Fruit fly (Drosophila melanogaster) whole organism, embryonic: ENCODE data around the gene CG31294.

Source experiments
- Abd-B ChIP-seq: fragments of 200-800 bp; sonication (Bioruptor generic); optimal IDR thresholded peaks from 2 replicates; lab custom pipeline; 2018; ENCODE audit warnings: missing biosample characterization, mild to moderate bottlenecking, missing genetic modification characterization, moderate library complexity
- Asciz ChIP-seq: fragments of 200-800 bp; sonication (Bioruptor generic); optimal IDR thresholded peaks from 2 replicates; lab custom pipeline; 2017; ENCODE audit warnings: missing biosample characterization, mild to moderate bottlenecking, missing genetic modification characterization, missing genetic modification reagents
- Atf3 ChIP-seq: fragments of 200-800 bp; sonication (Bioruptor generic); optimal IDR thresholded peaks from 3 replicates; lab custom pipeline; 2016; ENCODE audit warnings: missing biosample characterization, missing genetic modification characterization
- Blimp-1 ChIP-seq: fragments of 200-800 bp; sonication (Bioruptor generic); optimal IDR thresholded peaks from 3 replicates; lab custom pipeline; 2018; ENCODE audit warnings: missing biosample characterization, missing genetic modification characterization, mild to moderate bottlenecking, moderate library complexity, missing genetic modification reagents
- CG12299 ChIP-seq: fragments of 200-800 bp; sonication (Bioruptor generic); optimal IDR thresholded peaks from 2 replicates; lab custom pipeline; 2018; ENCODE audit warnings: missing biosample characterization, mild to moderate bottlenecking, missing genetic modification characterization
- CG12769 ChIP-seq: fragments of 200-800 bp; sonication (Bioruptor generic); optimal IDR thresholded peaks from 2 replicates; lab custom pipeline; 2019; ENCODE audit warnings: missing biosample characterization, mild to moderate bottlenecking, missing genetic modification characterization, moderate library complexity
- CG14710 ChIP-seq: fragments of 200-800 bp; sonication (Bioruptor generic); optimal IDR thresholded peaks from 3 replicates; lab custom pipeline; 2019; ENCODE audit warnings: missing biosample characterization, mild to moderate bottlenecking, missing genetic modification characterization, moderate library complexity
- CG15073 ChIP-seq: fragments of 200-800 bp; sonication (Bioruptor generic); optimal IDR thresholded peaks from 2 replicates; lab custom pipeline; 2016; ENCODE audit warnings: missing biosample characterization, missing genetic modification characterization
- CG15479 ChIP-seq: fragments of 200-800 bp; sonication (Bioruptor generic); optimal IDR thresholded peaks from 3 replicates; lab custom pipeline; 2019; ENCODE audit warnings: missing biosample characterization, mild to moderate bottlenecking, missing genetic modification characterization, moderate library complexity
- CG15601 ChIP-seq: fragments of 200-800 bp; sonication (Bioruptor generic); optimal IDR thresholded peaks from 3 replicates; lab custom pipeline; 2019; ENCODE audit warnings: missing biosample characterization, mild to moderate bottlenecking, missing genetic modification characterization, moderate library complexity
- CG15696 ChIP-seq: fragments of 200-800 bp; sonication (Bioruptor generic); optimal IDR thresholded peaks from 2 replicates; lab custom pipeline; 2019; ENCODE audit warnings: missing biosample characterization, mild to moderate bottlenecking, missing genetic modification characterization, moderate library complexity
- CG2202 ChIP-seq: fragments of 200-800 bp; sonication (Bioruptor generic); optimal IDR thresholded peaks from 2 replicates; lab custom pipeline; 2018; ENCODE audit warnings: missing biosample characterization, mild to moderate bottlenecking, missing genetic modification characterization
- CG2678 ChIP-seq: fragments of 200-800 bp; sonication (Bioruptor generic); optimal IDR thresholded peaks from 3 replicates; lab custom pipeline; 2019; ENCODE audit warnings: missing biosample characterization, mild to moderate bottlenecking, missing genetic modification characterization, moderate library complexity
- CG30431 ChIP-seq: fragments of 200-800 bp; sonication (Bioruptor generic); optimal IDR thresholded peaks from 2 replicates; lab custom pipeline; 2017; ENCODE audit warnings: missing biosample characterization, missing genetic modification characterization
- CG32772 ChIP-seq: fragments of 200-800 bp; sonication (Bioruptor generic); IDR thresholded peaks from 2 replicates; pipeline ENCODE4 v1.3.6; 2022; ENCODE audit warnings: missing biosample characterization, missing genetic modification characterization
- CG4404 ChIP-seq: fragments of 200-800 bp; sonication (Bioruptor generic); IDR thresholded peaks from 2 replicates; pipeline ENCODE4 v1.3.6; 2022; ENCODE audit warnings: missing biosample characterization, missing genetic modification characterization
- CG8290 ChIP-seq, 3 experiments: fragments of 200-800 bp; sonication (Bioruptor generic); optimal IDR thresholded peaks; 2 replicates each; lab custom pipeline; 2016 to 2019; ENCODE audit warnings: missing biosample characterization in 3 of 3, missing genetic modification characterization in 3 of 3, mild to moderate bottlenecking in 2 of 3, moderate library complexity in 1 of 3
- CrebB ChIP-seq: fragments of 200-800 bp; sonication (Bioruptor generic); optimal IDR thresholded peaks from 3 replicates; lab custom pipeline; 2018; ENCODE audit warnings: missing biosample characterization, mild to moderate bottlenecking, missing genetic modification characterization
- D19B ChIP-seq: fragments of 200-800 bp; sonication (Bioruptor generic); optimal IDR thresholded peaks from 2 replicates; lab custom pipeline; 2017; ENCODE audit warnings: missing biosample characterization, mild to moderate bottlenecking, missing genetic modification characterization
- Dad ChIP-seq: fragments of 200-800 bp; sonication (Bioruptor generic); optimal IDR thresholded peaks from 3 replicates; lab custom pipeline; 2016; ENCODE audit warnings: missing biosample characterization, missing genetic modification characterization
- Dbx ChIP-seq: fragments of 200-800 bp; sonication (Bioruptor generic); IDR thresholded peaks from 3 replicates; pipeline ENCODE4 v1.3.6; 2022; ENCODE audit warnings: missing biosample characterization, missing genetic modification characterization
- Dek ChIP-seq: fragments of 200-800 bp; sonication (Bioruptor generic); optimal IDR thresholded peaks from 3 replicates; lab custom pipeline; 2019; ENCODE audit warnings: missing biosample characterization, mild to moderate bottlenecking, missing genetic modification characterization, moderate library complexity
- Ets97D ChIP-seq: fragments of 200-800 bp; sonication (Bioruptor generic); optimal IDR thresholded peaks from 3 replicates; lab custom pipeline; 2016; ENCODE audit warnings: missing biosample characterization, missing genetic modification characterization
- HHEX ChIP-seq: fragments of 200-800 bp; sonication (Bioruptor generic); optimal IDR thresholded peaks from 3 replicates; lab custom pipeline; 2017; ENCODE audit warnings: missing biosample characterization, mild to moderate bottlenecking, missing genetic modification characterization, missing genetic modification reagents
- Med ChIP-seq: fragments of 200-800 bp; sonication (Bioruptor generic); peaks from one replicate; lab custom pipeline; 2016; ENCODE audit warnings: missing biosample characterization, missing genetic modification characterization, mild to moderate bottlenecking, inconsistent platforms, moderate library complexity
- Meics ChIP-seq: fragments of 200-800 bp; sonication (Bioruptor generic); optimal IDR thresholded peaks from 2 replicates; lab custom pipeline; 2017; ENCODE audit warnings: missing biosample characterization, mild to moderate bottlenecking, missing genetic modification characterization
- Scr ChIP-seq: fragments of 200-800 bp; sonication (Bioruptor generic); IDR thresholded peaks from 2 replicates; pipeline ENCODE4 v1.3.6; 2022; ENCODE audit warnings: missing biosample characterization, missing genetic modification characterization; ENCODE audit not compliant: partially characterized antibody
- Sry-δ ChIP-seq: fragments of 200-800 bp; sonication (Bioruptor generic); optimal IDR thresholded peaks from 2 replicates; lab custom pipeline; 2016; ENCODE audit warnings: missing biosample characterization, missing genetic modification characterization
- Taf1 ChIP-seq: fragments of 200-800 bp; sonication (Bioruptor generic); IDR thresholded peaks from 2 replicates; pipeline ENCODE4 v1.3.6; 2022; ENCODE audit warnings: missing biosample characterization, missing genetic modification characterization
- al ChIP-seq: fragments of 200-800 bp; sonication (Bioruptor generic); IDR thresholded peaks from 2 replicates; pipeline ENCODE4 v1.3.6; 2022; ENCODE audit warnings: missing biosample characterization, missing genetic modification characterization
- amos ChIP-seq: fragments of 200-800 bp; sonication (Bioruptor generic); IDR thresholded peaks from 2 replicates; pipeline ENCODE4 v1.3.6; 2022; ENCODE audit warnings: missing biosample characterization, missing genetic modification characterization; ENCODE audit not compliant: partially characterized antibody
- bsh ChIP-seq, 2 experiments: fragments of 200-800 bp; sonication (Bioruptor generic); optimal IDR thresholded peaks; 2 replicates each; lab custom pipeline; 2017 to 2018; ENCODE audit warnings: mild to moderate bottlenecking in 2 of 2, missing biosample characterization in 2 of 2, missing genetic modification characterization in 2 of 2, moderate library complexity in 1 of 2
- chm ChIP-seq: fragments of 200-800 bp; sonication (Bioruptor generic); IDR thresholded peaks from 2 replicates; pipeline ENCODE4 v1.3.6; 2022; ENCODE audit warnings: missing biosample characterization, missing genetic modification characterization
- chn ChIP-seq: fragments of 200-800 bp; sonication (Bioruptor generic); optimal IDR thresholded peaks from 2 replicates; lab custom pipeline; 2016; ENCODE audit warnings: missing biosample characterization, missing genetic modification characterization
- ci ChIP-seq: fragments of 200-800 bp; sonication (Bioruptor generic); IDR thresholded peaks from 3 replicates; pipeline ENCODE4 v1.3.6; 2022; ENCODE audit warnings: missing biosample characterization, missing genetic modification characterization
- dysf ChIP-seq: fragments of 200-800 bp; sonication (Bioruptor generic); IDR thresholded peaks from 3 replicates; pipeline ENCODE4 v1.3.6; 2022; ENCODE audit warnings: missing biosample characterization, missing genetic modification characterization
- eve ChIP-seq, 2 experiments: fragments of >200 bp; optimal IDR thresholded peaks; 2 replicates each; lab custom pipeline; 2017; ENCODE audit warnings: missing biosample characterization in 2 of 2, missing genetic modification characterization in 2 of 2
- exex ChIP-seq: fragments of 200-800 bp; sonication (Bioruptor generic); optimal IDR thresholded peaks from 4 replicates; lab custom pipeline; 2018; ENCODE audit warnings: missing biosample characterization, mild to moderate bottlenecking, missing genetic modification characterization, moderate library complexity
- grn ChIP-seq: fragments of 200-800 bp; sonication (Bioruptor generic); optimal IDR thresholded peaks from 3 replicates; lab custom pipeline; 2017; ENCODE audit warnings: missing biosample characterization, missing genetic modification characterization
- jigr1 ChIP-seq: fragments of 200-800 bp; sonication (Bioruptor generic); IDR thresholded peaks from 3 replicates; pipeline ENCODE4 v1.3.6; 2022; ENCODE audit warnings: missing biosample characterization, missing genetic modification characterization
- lola ChIP-seq, 3 experiments: fragments of >200 bp in 2 of 3; fragments of 200-800 bp in 1 of 3; sonication (Bioruptor generic) in 1 of 3; optimal IDR thresholded peaks; 2 replicates each; lab custom pipeline; 2017 to 2019; ENCODE audit warnings: missing biosample characterization in 3 of 3, missing genetic modification characterization in 3 of 3, mild to moderate bottlenecking in 1 of 3, moderate library complexity in 1 of 3
- luna ChIP-seq: fragments of 200-800 bp; sonication (Bioruptor generic); optimal IDR thresholded peaks from 2 replicates; lab custom pipeline; 2016; ENCODE audit warnings: missing biosample characterization, missing genetic modification characterization
- mld ChIP-seq: fragments of 200-800 bp; sonication (Bioruptor generic); IDR thresholded peaks from 3 replicates; pipeline ENCODE4 v1.3.6; 2022; ENCODE audit warnings: missing biosample characterization, missing genetic modification characterization; ENCODE audit not compliant: partially characterized antibody
- oc ChIP-seq: fragments of 200-800 bp; sonication (Bioruptor generic); optimal IDR thresholded peaks from 2 replicates; lab custom pipeline; 2018; ENCODE audit warnings: missing biosample characterization, mild to moderate bottlenecking, missing genetic modification characterization, moderate library complexity
- odd ChIP-seq: fragments of 200-800 bp; sonication (Bioruptor generic); optimal IDR thresholded peaks from 2 replicates; lab custom pipeline; 2017; ENCODE audit warnings: missing biosample characterization, mild to moderate bottlenecking, missing genetic modification characterization
- onecut ChIP-seq: fragments of 200-800 bp; sonication (Bioruptor generic); IDR thresholded peaks from 2 replicates; pipeline ENCODE4 v1.3.6; 2022; ENCODE audit warnings: missing biosample characterization, missing genetic modification characterization
- slp2 ChIP-seq: fragments of 200-800 bp; sonication (Bioruptor generic); optimal IDR thresholded peaks from 2 replicates; lab custom pipeline; 2016; ENCODE audit warnings: missing biosample characterization, missing genetic modification characterization
- tll ChIP-seq, 2 experiments: fragments of 200-800 bp in 1 of 2; fragments of >200 bp in 1 of 2; sonication (Bioruptor generic) in 1 of 2; optimal IDR thresholded peaks; 2 replicates each; lab custom pipeline; 2017 to 2019; ENCODE audit warnings: missing biosample characterization in 2 of 2, missing genetic modification characterization in 2 of 2, mild to moderate bottlenecking in 1 of 2, moderate library complexity in 1 of 2
- unpg ChIP-seq: fragments of 200-800 bp; sonication (Bioruptor generic); optimal IDR thresholded peaks from 3 replicates; lab custom pipeline; 2018; ENCODE audit warnings: missing biosample characterization, mild to moderate bottlenecking, missing genetic modification characterization, moderate library complexity
- zfh1 ChIP-seq: fragments of 200-800 bp; sonication (Bioruptor generic); IDR thresholded peaks from 3 replicates; pipeline ENCODE4 v1.3.6; 2022; ENCODE audit warnings: missing biosample characterization, missing genetic modification characterization

Gene CG31294

dm6 chr3R:15670559-15670958, 45.8 kb downstream of the CG31294 start (continued):
- TF ChIP-seq Meics (GFP tag; lab: Kevin White, UChicago) = no peak
- TF ChIP-seq dysf (GFP tag; lab: Robert Waterston, UW) = no peak
- TF ChIP-seq tll (GFP tag; optimal IDR thresholded peaks at IDR 0.05; lab: Kevin White, UChicago) = no peak
- peak; percentile 19 for TF ChIP-seq CG15479 (GFP tag; lab: Kevin White, UChicago)
- peak; percentile 77 for TF ChIP-seq CG15696
- peak; percentile 46 for TF ChIP-seq Med (GFP tag; lab: Kevin White, UChicago)
- no peak for TF ChIP-seq CG12769 (tag; lab: Kevin White, UChicago)
- no peak for TF ChIP-seq exex (tag; lab: Kevin White, UChicago)
- TF ChIP-seq CG4404 = no peak
- no peak for TF ChIP-seq Taf1 (GFP tag; lab: Robert Waterston, UW)
- TF ChIP-seq CG30431 = no peak
- no peak for TF ChIP-seq jigr1 (GFP tag; lab: Robert Waterston, UW)
- no peak for TF ChIP-seq Scr
- TF ChIP-seq al (GFP tag; lab: Robert Waterston, UW) = no peak
- TF ChIP-seq bsh (GFP tag; optimal IDR thresholded peaks at IDR 0.05; lab: Kevin White, UChicago) = peak in 1 of 2 experiments; percentile 30
- peak; percentile 98 for TF ChIP-seq grn (GFP tag; lab: Kevin White, UChicago)
- TF ChIP-seq odd = peak; percentile 27
- TF ChIP-seq lola (GFP tag; optimal IDR thresholded peaks at IDR 0.05; lab: Kevin White, UChicago) = peak in 1 of 3 experiments; percentile 8
- TF ChIP-seq Dek (tag; lab: Kevin White, UChicago) = no peak
- peak; percentile 50 for TF ChIP-seq CG15601 (tag; lab: Kevin White, UChicago)
- TF ChIP-seq HHEX = peak; percentile 17
- peak; percentile 19 for TF ChIP-seq CG2678 (tag; lab: Kevin White, UChicago)
- TF ChIP-seq Ets97D = no peak
- peak; percentile 42; the same call in 1 of the 3 replicates for TF ChIP-seq zfh1 (GFP tag; lab: Robert Waterston, UW)
- peak; percentile 84 for TF ChIP-seq oc (tag; lab: Kevin White, UChicago)
- TF ChIP-seq chm = peak; percentile 85; the same call in 1 of the 2 replicates
- TF ChIP-seq Blimp-1 = peak; percentile 38
- TF ChIP-seq CG32772 = no peak
- TF ChIP-seq Abd-B (GFP tag; lab: Kevin White, UChicago) = no peak
- peak; percentile 57 for TF ChIP-seq CG2202 (tag; lab: Kevin White, UChicago)
- peak; percentile 68; the same call in 1 of the 3 replicates for TF ChIP-seq ci (GFP tag; lab: Robert Waterston, UW)
- TF ChIP-seq D19B = no peak
- TF ChIP-seq mld (GFP tag; lab: Robert Waterston, UW) = no peak
- no peak for TF ChIP-seq unpg
- peak; percentile 2 for TF ChIP-seq Asciz (GFP tag; lab: Kevin White, UChicago)
- TF ChIP-seq chn (GFP tag; lab: Kevin White, UChicago) = no peak
- TF ChIP-seq CG12299 (tag; lab: Kevin White, UChicago) = no peak
- TF ChIP-seq Dbx (GFP tag; lab: Robert Waterston, UW) = no peak
- no peak for TF ChIP-seq Dad
- no peak for TF ChIP-seq Atf3 (GFP tag; lab: Kevin White, UChicago)
- TF ChIP-seq CG15073 (GFP tag; lab: Kevin White, UChicago) = no peak
- TF ChIP-seq luna (GFP tag; lab: Kevin White, UChicago) = no peak
- no peak for TF ChIP-seq amos
- no peak for TF ChIP-seq eve (GFP tag; optimal IDR thresholded peaks at IDR 0.05; lab: Kevin White, UChicago)
- TF ChIP-seq Sry-δ (GFP tag; lab: Kevin White, UChicago) = no peak
- no peak for TF ChIP-seq CrebB (tag; lab: Kevin White, UChicago)
- TF ChIP-seq slp2 (GFP tag; lab: Kevin White, UChicago) = no peak
- peak; percentile 17; the same call in 1 of the 2 replicates for TF ChIP-seq onecut (GFP tag; lab: Robert Waterston, UW)
- TF ChIP-seq CG14710 (tag; lab: Kevin White, UChicago) = peak; percentile 6
- TF ChIP-seq CG8290 (GFP tag; optimal IDR thresholded peaks at IDR 0.05; lab: Kevin White, UChicago) = no peak
- TF ChIP-seq CG8290 (tag; optimal IDR thresholded peaks at IDR 0.05; lab: Kevin White, UChicago) = peak in 1 of 2 experiments; percentile 57
